Worm (Caenorhabditis elegans) whole organism, L1 larva: ENCODE results near the gene pdf-1.

ENCODE experiments used
- isw-1 ChIP-seq: fragments of 200-800 bp; sonication (Bioruptor generic); IDR thresholded peaks from 2 replicates; pipeline ENCODE4 v1.3.6; 2022; ENCODE audit warnings: missing genetic modification characterization, missing compliant biosample characterization
- nhr-11 ChIP-seq: fragments of 150-350 bp; optimal IDR thresholded peaks from 2 replicates; lab custom pipeline; 2014; ENCODE audit warnings: missing biosample characterization, missing genetic modification characterization

ce11 chrIII:6871067-6871466 lies 41.2 kb downstream of the pdf-1 start:
- TF ChIP-seq isw-1 (no peak), nhr-11 (no peak)
